Fruit fly (Drosophila melanogaster) whole organism, embryonic: ENCODE measurements around the gene PIG-B.
A peak's percentile ranks its signal among the peaks of the same experiment; 100 is the strongest.

Experiments used
- Atf6 ChIP-seq: fragments of 200-800 bp; sonication (Bioruptor generic); IDR thresholded peaks from 2 replicates; pipeline ENCODE4 v1.3.6; 2022; ENCODE audit warnings: missing biosample characterization, missing genetic modification characterization
- CG1024 ChIP-seq: fragments of 200-800 bp; sonication (Bioruptor generic); IDR thresholded peaks from 2 replicates; pipeline ENCODE4 v1.3.6; 2022; ENCODE audit warnings: missing biosample characterization, missing genetic modification characterization
- CG10267 ChIP-seq: fragments of 200-800 bp; sonication (Bioruptor generic); optimal IDR thresholded peaks from 2 replicates; lab custom pipeline; 2018; ENCODE audit warnings: missing biosample characterization, mild to moderate bottlenecking, missing genetic modification characterization, moderate library complexity
- CG11504 ChIP-seq: fragments of 200-800 bp; sonication (Bioruptor generic); optimal IDR thresholded peaks from 3 replicates; lab custom pipeline; 2019; ENCODE audit warnings: missing biosample characterization, mild to moderate bottlenecking, missing genetic modification characterization, moderate library complexity
- CG13123 ChIP-seq: fragments of 200-800 bp; sonication (Bioruptor generic); optimal IDR thresholded peaks from 2 replicates; lab custom pipeline; 2016; ENCODE audit warnings: missing biosample characterization, missing genetic modification characterization
- CG1529 ChIP-seq: fragments of 200-800 bp; sonication (Bioruptor generic); optimal IDR thresholded peaks from 3 replicates; lab custom pipeline; 2018; ENCODE audit warnings: missing biosample characterization, missing genetic modification characterization
- CG17385 ChIP-seq: fragments of 200-800 bp; sonication (Bioruptor generic); optimal IDR thresholded peaks from 3 replicates; lab custom pipeline; 2018; ENCODE audit warnings: missing biosample characterization, mild to moderate bottlenecking, missing genetic modification characterization
- CG18476 ChIP-seq: fragments of 200-800 bp; sonication (Bioruptor generic); optimal IDR thresholded peaks from 2 replicates; lab custom pipeline; 2016; ENCODE audit warnings: missing biosample characterization, mild to moderate bottlenecking, missing genetic modification characterization
- CG18619 ChIP-seq: fragments of 200-800 bp; sonication (Bioruptor generic); optimal IDR thresholded peaks from 3 replicates; lab custom pipeline; 2017; ENCODE audit warnings: missing biosample characterization, mild to moderate bottlenecking, missing genetic modification characterization
- CG18764 ChIP-seq: fragments of 200-800 bp; sonication (Bioruptor generic); optimal IDR thresholded peaks from 3 replicates; lab custom pipeline; 2016; ENCODE audit warnings: missing biosample characterization, missing genetic modification characterization
- CG2712 ChIP-seq: fragments of 200-800 bp; optimal IDR thresholded peaks from 3 replicates; lab custom pipeline; 2019; ENCODE audit warnings: missing biosample characterization, mild to moderate bottlenecking, missing genetic modification characterization, moderate library complexity
- CG2889 ChIP-seq: fragments of 200-800 bp; sonication (Bioruptor generic); IDR thresholded peaks from 3 replicates; pipeline ENCODE4 v1.3.6; 2022; ENCODE audit warnings: missing biosample characterization, missing genetic modification characterization
- CG4854 ChIP-seq: fragments of 200-800 bp; sonication (Bioruptor generic); optimal IDR thresholded peaks from 2 replicates; lab custom pipeline; 2016; ENCODE audit warnings: missing biosample characterization, missing genetic modification characterization, inconsistent platforms
- CG5953 ChIP-seq: fragments of 200-800 bp; sonication (Bioruptor generic); IDR thresholded peaks from 2 replicates; pipeline ENCODE4 v1.3.6; 2022; ENCODE audit warnings: missing biosample characterization, missing genetic modification characterization
- CG6765 ChIP-seq: fragments of 200-800 bp; sonication (Bioruptor generic); optimal IDR thresholded peaks from 3 replicates; lab custom pipeline; 2017; ENCODE audit warnings: missing biosample characterization, mild to moderate bottlenecking, missing genetic modification characterization
- CG8359 ChIP-seq: fragments of 200-800 bp; sonication (Bioruptor generic); optimal IDR thresholded peaks from 2 replicates; lab custom pipeline; 2017; ENCODE audit warnings: missing biosample characterization, mild to moderate bottlenecking, missing genetic modification characterization, borderline replicate concordance
- CG9932 ChIP-seq: fragments of 200-800 bp; sonication (Bioruptor generic); IDR thresholded peaks from 2 replicates; pipeline ENCODE4 v1.3.6; 2022; ENCODE audit warnings: missing biosample characterization, missing genetic modification characterization
- Deaf1 ChIP-seq: fragments of 200-800 bp; optimal IDR thresholded peaks from 3 replicates; lab custom pipeline; 2019; ENCODE audit warnings: missing biosample characterization, mild to moderate bottlenecking, missing genetic modification characterization, moderate library complexity
- Dll ChIP-seq: fragments of 200-800 bp; sonication (Bioruptor generic); IDR thresholded peaks from 4 replicates; pipeline ENCODE4 v1.3.6; 2022; ENCODE audit warnings: missing biosample characterization, missing genetic modification characterization; ENCODE audit not compliant: partially characterized antibody
- E2f1 ChIP-seq: fragments of 200-800 bp; sonication (Bioruptor generic); IDR thresholded peaks from 2 replicates; pipeline ENCODE4 v1.3.6; 2022; ENCODE audit warnings: missing biosample characterization, missing genetic modification characterization
- Gsc ChIP-seq: fragments of 200-800 bp; sonication (Bioruptor generic); IDR thresholded peaks from 2 replicates; pipeline ENCODE4 v1.3.6; 2022; ENCODE audit warnings: missing biosample characterization, missing genetic modification characterization
- Hmr ChIP-seq: fragments of 200-800 bp; sonication (Bioruptor generic); optimal IDR thresholded peaks from 3 replicates; lab custom pipeline; 2017; ENCODE audit warnings: mild to moderate bottlenecking, missing biosample characterization, missing genetic modification reagents, missing genetic modification characterization
- Hsf ChIP-seq: fragments of 200-800 bp; sonication (Bioruptor generic); optimal IDR thresholded peaks from 3 replicates; lab custom pipeline; 2016; ENCODE audit warnings: missing biosample characterization, missing genetic modification characterization
- Jarid2 ChIP-seq: fragments of 200-800 bp; sonication (Bioruptor generic); optimal IDR thresholded peaks from 3 replicates; lab custom pipeline; 2017; ENCODE audit warnings: mild to moderate bottlenecking, missing biosample characterization, missing genetic modification reagents, missing genetic modification characterization
- Nf-YA ChIP-seq: fragments of 200-800 bp; sonication (Bioruptor generic); IDR thresholded peaks from 2 replicates; pipeline ENCODE4 v1.3.6; 2022; ENCODE audit warnings: missing biosample characterization, missing genetic modification characterization
- Nf-YB ChIP-seq: fragments of 200-800 bp; sonication (Bioruptor generic); optimal IDR thresholded peaks from 3 replicates; lab custom pipeline; 2019; ENCODE audit warnings: missing biosample characterization, mild to moderate bottlenecking, missing genetic modification characterization, moderate library complexity
- Six4 ChIP-seq: fragments of 200-800 bp; sonication (Bioruptor generic); optimal IDR thresholded peaks from 2 replicates; lab custom pipeline; 2016; ENCODE audit warnings: missing biosample characterization, missing genetic modification characterization
- Tbp ChIP-seq: fragments of >200 bp; optimal IDR thresholded peaks from 2 replicates; lab custom pipeline; 2018; ENCODE audit warnings: missing biosample characterization, missing genetic modification characterization
- ap ChIP-seq: fragments of 200-800 bp; sonication (Bioruptor generic); IDR thresholded peaks from 2 replicates; pipeline ENCODE4 v1.3.6; 2022; ENCODE audit warnings: missing biosample characterization, missing genetic modification characterization
- bcd ChIP-seq: fragments of 200-800 bp; sonication (Bioruptor generic); optimal IDR thresholded peaks from 2 replicates; lab custom pipeline; 2017; ENCODE audit warnings: missing biosample characterization, mild to moderate bottlenecking, missing genetic modification characterization
- bsh ChIP-seq, 2 experiments: fragments of 200-800 bp; sonication (Bioruptor generic); optimal IDR thresholded peaks; 2 replicates each; lab custom pipeline; 2017 to 2018; ENCODE audit warnings: mild to moderate bottlenecking in 2 of 2, missing biosample characterization in 2 of 2, missing genetic modification characterization in 2 of 2, moderate library complexity in 1 of 2
- caup ChIP-seq: fragments of 200-800 bp; sonication (Bioruptor generic); optimal IDR thresholded peaks from 3 replicates; lab custom pipeline; 2017; ENCODE audit warnings: missing biosample characterization, mild to moderate bottlenecking, missing genetic modification characterization, moderate library complexity; ENCODE audit not compliant: severe bottlenecking
- fd3F ChIP-seq: fragments of 200-800 bp; sonication (Bioruptor generic); optimal IDR thresholded peaks from 2 replicates; lab custom pipeline; 2018; ENCODE audit warnings: missing biosample characterization, mild to moderate bottlenecking, missing genetic modification characterization, moderate library complexity
- gsb-n ChIP-seq: fragments of 200-800 bp; sonication (Bioruptor generic); optimal IDR thresholded peaks from 3 replicates; lab custom pipeline; 2018; ENCODE audit warnings: missing biosample characterization, mild to moderate bottlenecking, missing genetic modification characterization
- hth ChIP-seq: fragments of >200 bp; optimal IDR thresholded peaks from 2 replicates; lab custom pipeline; 2017; ENCODE audit warnings: inconsistent platforms
- lab ChIP-seq: fragments of 200-800 bp; sonication (Bioruptor generic); optimal IDR thresholded peaks from 3 replicates; lab custom pipeline; 2017; ENCODE audit warnings: missing biosample characterization, missing genetic modification characterization, mild to moderate bottlenecking, moderate library complexity, missing genetic modification reagents
- lilli ChIP-seq: fragments of 200-800 bp; sonication (Bioruptor generic); optimal IDR thresholded peaks from 3 replicates; lab custom pipeline; 2016; ENCODE audit warnings: missing biosample characterization, missing genetic modification characterization
- mam ChIP-seq: fragments of 200-800 bp; sonication (Bioruptor generic); optimal IDR thresholded peaks from 3 replicates; lab custom pipeline; 2016; ENCODE audit warnings: missing biosample characterization, missing genetic modification characterization
- nerfin-2 ChIP-seq: fragments of 200-800 bp; sonication (Bioruptor generic); IDR thresholded peaks from 2 replicates; pipeline ENCODE4 v1.3.6; 2022; ENCODE audit warnings: missing biosample characterization, missing genetic modification characterization; ENCODE audit not compliant: partially characterized antibody
- nmo ChIP-seq: fragments of 200-800 bp; sonication (Bioruptor generic); optimal IDR thresholded peaks from 2 replicates; lab custom pipeline; 2018; ENCODE audit warnings: missing biosample characterization, mild to moderate bottlenecking, missing genetic modification characterization, moderate library complexity
- oc ChIP-seq: fragments of 200-800 bp; sonication (Bioruptor generic); optimal IDR thresholded peaks from 2 replicates; lab custom pipeline; 2018; ENCODE audit warnings: missing biosample characterization, mild to moderate bottlenecking, missing genetic modification characterization, moderate library complexity
- pan ChIP-seq, 4 experiments: fragments of >200 bp in 3 of 4; fragments of 200-800 bp in 1 of 4; sonication (Bioruptor generic) in 1 of 4; optimal IDR thresholded peaks in 3 of 4; IDR thresholded peaks in 1 of 4; 2 replicates each; pipeline versions ENCODE4 v1.3.6 to Lab custom; 2017 to 2022; ENCODE audit warnings: missing biosample characterization in 2 of 4, missing genetic modification characterization in 2 of 4, mixed read lengths in 1 of 4
- peb ChIP-seq: fragments of 200-800 bp; sonication (Bioruptor generic); IDR thresholded peaks from 2 replicates; pipeline ENCODE4 v1.3.6; 2022; ENCODE audit warnings: missing biosample characterization, missing genetic modification characterization
- pros ChIP-seq: fragments of 200-800 bp; sonication (Bioruptor generic); optimal IDR thresholded peaks from 3 replicates; lab custom pipeline; 2019; ENCODE audit warnings: missing biosample characterization, mild to moderate bottlenecking, missing genetic modification characterization, moderate library complexity
- row ChIP-seq: fragments of 200-800 bp; sonication (Bioruptor generic); IDR thresholded peaks from 3 replicates; pipeline ENCODE4 v1.3.6; 2022; ENCODE audit warnings: missing biosample characterization, missing genetic modification characterization
- slou ChIP-seq: fragments of 200-800 bp; sonication (Bioruptor generic); optimal IDR thresholded peaks from 3 replicates; lab custom pipeline; 2016; ENCODE audit warnings: missing biosample characterization, missing genetic modification characterization
- tio ChIP-seq: fragments of 200-800 bp; sonication (Bioruptor generic); optimal IDR thresholded peaks from 2 replicates; lab custom pipeline; 2017; ENCODE audit warnings: missing biosample characterization, missing genetic modification characterization, inconsistent platforms
- z ChIP-seq: fragments of 200-800 bp; sonication (Bioruptor generic); IDR thresholded peaks from 3 replicates; pipeline ENCODE4 v1.3.6; 2022; ENCODE audit warnings: missing biosample characterization, missing genetic modification characterization
- zfh2 ChIP-seq: fragments of 200-800 bp; sonication (Bioruptor generic); optimal IDR thresholded peaks from 2 replicates; lab custom pipeline; 2016; ENCODE audit warnings: missing biosample characterization, missing genetic modification characterization

Gene PIG-B

dm6 chr3L:3771406-3771935, 39.6 kb upstream of the PIG-B start:
- TF ChIP-seq CG18764 (GFP tag; lab: Kevin White, UChicago) (peak; percentile 11), Deaf1 (peak; percentile 50), CG11504 (peak; percentile 82), CG1024 (GFP tag; lab: Robert Waterston, UW) (peak; percentile 37; the same call in 1 of the 2 replicates), peb (GFP tag; lab: Robert Waterston, UW) (peak; percentile 31; the same call in 1 of the 2 replicates), CG18619 (GFP tag; lab: Kevin White, UChicago) (peak; percentile 55), bsh (GFP tag; optimal IDR thresholded peaks at IDR 0.05; lab: Kevin White, UChicago) (peak; percentile 5 to 52), slou (GFP tag; lab: Kevin White, UChicago) (peak; percentile 6), CG18476 (GFP tag; lab: Kevin White, UChicago) (peak; percentile 19), zfh2 (GFP tag; lab: Kevin White, UChicago) (peak; percentile 15), Atf6 (peak; percentile 91), bcd (GFP tag; lab: Kevin White, UChicago) (peak; percentile 59), CG13123 (peak; percentile 45), gsb-n (tag; lab: Kevin White, UChicago) (peak; percentile 30), Nf-YA (peak; percentile 84), ap (GFP tag; lab: Robert Waterston, UW) (peak; percentile 73), nerfin-2 (GFP tag; lab: Robert Waterston, UW) (no peak), Nf-YB (GFP tag; lab: Kevin White, UChicago) (peak; percentile 39), lab (peak; percentile 85), Hmr (GFP tag; lab: Kevin White, UChicago) (peak; percentile 86), CG2889 (peak; percentile 41; the same call in 1 of the 3 replicates), z (GFP tag; lab: Robert Waterston, UW) (no peak), Gsc (GFP tag; lab: Robert Waterston, UW) (no peak), CG1529 (GFP tag; lab: Kevin White, UChicago) (no peak), CG6765 (GFP tag; lab: Kevin White, UChicago) (peak; percentile 44), oc (tag; lab: Kevin White, UChicago) (peak; percentile 46), Dll (GFP tag; lab: Robert Waterston, UW) (no peak), CG8359 (no peak), CG5953 (peak; percentile 46; the same call in 1 of the 2 replicates), E2f1 (GFP tag; lab: Robert Waterston, UW) (peak; percentile 85), tio (GFP tag; lab: Kevin White, UChicago) (peak; percentile 49), pros (GFP tag; lab: Kevin White, UChicago) (no peak), row (GFP tag; lab: Robert Waterston, UW) (peak; percentile 87), Hsf (GFP tag; lab: Kevin White, UChicago) (peak; percentile 22), fd3F (GFP tag; lab: Kevin White, UChicago) (peak; percentile 89), CG10267 (tag; lab: Kevin White, UChicago) (peak; percentile 52), nmo (GFP tag; lab: Kevin White, UChicago) (peak; percentile 59), CG9932 (peak; percentile 89), Jarid2 (GFP tag; lab: Kevin White, UChicago) (peak; percentile 15), caup (GFP tag; lab: Kevin White, UChicago) (peak; percentile 74), mam (GFP tag; lab: Kevin White, UChicago) (peak; percentile 11), pan (optimal IDR thresholded peaks at IDR 0.05; lab: Kevin White, UChicago) (no peak), pan (GFP tag; optimal IDR thresholded peaks at IDR 0.05 in 1 of 2, IDR thresholded peaks at IDR 0.05 in 1 of 2) (peak in 1 of 2 experiments; percentile 90), lilli (GFP tag; lab: Kevin White, UChicago) (peak; percentile 64), Tbp (GFP tag; lab: Kevin White, UChicago) (no peak), hth (no peak), CG17385 (GFP tag; lab: Kevin White, UChicago) (peak; percentile 69), Six4 (GFP tag; lab: Kevin White, UChicago) (no peak), CG2712 (peak; percentile 65), CG4854 (peak; percentile 28)
